Fruit fly (Drosophila melanogaster) whole organism, wandering third instar larva: ENCODE data around the gene Tbc1d8-9.

ENCODE experiments used
- Hnf4 ChIP-seq: fragments of 200-800 bp; sonication (Bioruptor generic); optimal IDR thresholded peaks from 2 replicates; lab custom pipeline; 2016; ENCODE audit warnings: missing biosample characterization, mild to moderate bottlenecking, missing genetic modification characterization
- Hr83 ChIP-seq: fragments of 200-300 bp; sonication (Bioruptor generic); optimal IDR thresholded peaks from 2 replicates; lab custom pipeline; 2016; ENCODE audit warnings: missing biosample characterization, mild to moderate bottlenecking, missing genetic modification characterization, moderate library complexity; ENCODE audit not compliant: poor library complexity, severe bottlenecking
- Mio ChIP-seq: sonication (Bioruptor generic); optimal IDR thresholded peaks from 2 replicates; lab custom pipeline; 2016; ENCODE audit warnings: missing biosample characterization, missing genetic modification characterization
- N ChIP-seq: fragments of >200 bp; optimal IDR thresholded peaks from 2 replicates; lab custom pipeline; 2018; ENCODE audit warnings: missing biosample characterization, missing external identifiers, missing genetic modification characterization
- Sp1 ChIP-seq: fragments of 200-800 bp; sonication (Bioruptor generic); optimal IDR thresholded peaks from 3 replicates; lab custom pipeline; 2019; ENCODE audit warnings: missing biosample characterization, mild to moderate bottlenecking, missing genetic modification characterization, moderate library complexity
- Vsx2 ChIP-seq: fragments of 200-300, 225-300 bp; sonication (Bioruptor generic); optimal IDR thresholded peaks from 2 replicates; lab custom pipeline; 2018; ENCODE audit warnings: missing biosample characterization, missing genetic modification characterization; ENCODE audit not compliant: partially characterized antibody
- dsf ChIP-seq: sonication (Bioruptor generic); optimal IDR thresholded peaks from 2 replicates; lab custom pipeline; 2016; ENCODE audit warnings: missing biosample characterization, missing genetic modification characterization, borderline replicate concordance
- ey ChIP-seq: fragments of 200-800 bp; sonication (Bioruptor generic); optimal IDR thresholded peaks from 2 replicates; lab custom pipeline; 2016; ENCODE audit warnings: missing biosample characterization, missing genetic modification characterization
- lola ChIP-seq: fragments of >200 bp; optimal IDR thresholded peaks from 2 replicates; lab custom pipeline; 2017; ENCODE audit warnings: missing biosample characterization, missing genetic modification characterization
- rgr ChIP-seq: fragments of 200-800 bp; sonication (Bioruptor generic); optimal IDR thresholded peaks from 3 replicates; lab custom pipeline; 2016; ENCODE audit warnings: missing biosample characterization, mild to moderate bottlenecking, missing genetic modification characterization
- sv ChIP-seq: fragments of 200-800 bp; sonication (Bioruptor generic); optimal IDR thresholded peaks from 3 replicates; lab custom pipeline; 2016; ENCODE audit warnings: missing biosample characterization, missing genetic modification characterization

Tbc1d8-9 gene

DNA sequence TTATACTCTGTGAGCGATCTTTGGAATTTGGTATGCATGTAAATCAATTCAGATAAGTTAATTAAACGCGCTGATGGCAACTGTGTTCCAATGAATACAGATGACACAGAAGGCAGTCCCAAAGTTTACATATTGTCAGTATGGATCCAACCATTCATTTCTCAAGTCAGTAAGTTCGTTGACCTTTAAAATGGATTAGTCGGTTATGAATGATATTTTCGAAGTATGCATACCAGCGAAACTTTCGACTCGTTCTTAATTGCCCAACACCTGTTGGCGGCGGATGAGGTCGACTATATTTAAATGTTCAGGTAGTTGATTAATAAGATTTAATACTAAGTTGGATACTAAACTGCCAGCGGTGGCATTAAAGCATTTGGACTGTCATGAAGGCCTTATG is 53.2 kb downstream of the Tbc1d8-9 start:
- TF ChIP-seq Sp1 (no peak), Mio (GFP tag; lab: Kevin White, UChicago) (no peak), rgr (GFP tag; lab: Kevin White, UChicago) (no peak), N (GFP tag; lab: Kevin White, UChicago) (no peak), sv (GFP tag; lab: Kevin White, UChicago) (no peak), lola (GFP tag; lab: Kevin White, UChicago) (no peak), ey (GFP tag; lab: Kevin White, UChicago) (no peak), Vsx2 (GFP tag; lab: Kevin White, UChicago) (no peak), Hr83 (no peak), Hnf4 (GFP tag; lab: Kevin White, UChicago) (no peak), dsf (GFP tag; lab: Kevin White, UChicago) (no peak)
